Worm (Caenorhabditis elegans) whole organism, L4/young adult: ENCODE data around the gene snn-1.

Experiments
- W03F9.2 ChIP-seq: fragments of 150-350 bp; optimal IDR thresholded peaks from 2 replicates; lab custom pipeline; 2014; ENCODE audit warnings: missing biosample characterization, missing genetic modification characterization
- dao-5 ChIP-seq: sonication (generic microtip); optimal IDR thresholded peaks from 2 replicates; lab custom pipeline; 2016; ENCODE audit warnings: missing genotype, missing genetic modification characterization, moderate library complexity, missing compliant biosample characterization
- him-1 ChIP-seq: sonication (generic microtip); optimal IDR thresholded peaks from 2 replicates; lab custom pipeline; 2016; ENCODE audit warnings: missing genotype, missing genetic modification reagents, missing genetic modification characterization, missing compliant biosample characterization

Gene snn-1

DNA sequence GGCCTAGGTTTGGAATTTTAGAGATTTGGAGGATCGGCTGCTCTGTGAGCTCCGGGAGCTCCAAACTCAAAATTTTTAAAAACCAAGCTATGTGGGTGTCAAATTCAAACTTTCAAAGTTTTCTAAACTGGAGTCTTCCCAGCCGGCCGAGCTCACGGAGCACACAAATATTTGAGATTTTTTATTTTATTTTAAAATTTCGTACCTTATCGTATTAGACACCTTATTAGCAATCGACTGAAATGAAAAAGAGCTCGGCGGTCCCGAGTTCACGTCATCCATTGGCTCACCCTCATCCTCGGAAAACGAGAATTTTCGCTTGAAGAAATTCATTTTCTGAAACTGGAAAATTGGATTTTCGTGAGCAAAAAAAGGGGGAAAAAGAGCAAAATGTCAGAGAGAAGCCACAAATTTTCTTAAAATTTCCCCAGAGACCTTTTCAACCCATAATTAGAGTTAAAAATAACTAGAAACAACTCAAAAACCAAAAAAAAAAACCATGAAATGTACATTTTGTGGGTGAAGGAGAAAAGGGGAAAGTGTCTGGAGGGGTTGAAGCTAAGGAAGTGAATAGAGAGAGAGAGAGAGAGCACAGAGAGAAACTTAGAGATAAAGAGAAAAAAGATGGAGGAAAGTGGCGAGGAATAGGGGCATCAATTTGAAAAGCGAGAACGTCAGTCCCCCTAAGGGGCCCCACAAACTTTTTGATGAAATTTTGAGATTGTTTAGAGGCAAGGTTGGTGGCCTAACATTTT lies at the start of gene snn-1:
TSS of gene snn-1 (minus strand) at position 355 of the 755 bp plus-strand sequence.
- no peak for TF ChIP-seq W03F9.2 (tag; lab: Kevin White, UChicago)
- no peak for TF ChIP-seq him-1 (tag; lab: Kevin White, UChicago)
- TF ChIP-seq dao-5 (tag; lab: Kevin White, UChicago) = no peak

ce11 chrIV:1862655-1863054 lies 47.7 kb upstream of the snn-1 start:
- TF ChIP-seq him-1 (tag; lab: Kevin White, UChicago) = no peak
- no peak for TF ChIP-seq W03F9.2 (tag; lab: Kevin White, UChicago)
- TF ChIP-seq dao-5 (tag; lab: Kevin White, UChicago) = no peak

ce11 chrIV:1860965-1861364 lies 46.0 kb upstream of the snn-1 start:
- TF ChIP-seq dao-5 (tag; lab: Kevin White, UChicago) = no peak

ce11 chrIV:1859365-1859982 lies 44.6 kb upstream of the snn-1 start:
- TF ChIP-seq him-1 (tag; lab: Kevin White, UChicago) (no peak), W03F9.2 (tag; lab: Kevin White, UChicago) (no peak), dao-5 (tag; lab: Kevin White, UChicago) (no peak)

DNA sequence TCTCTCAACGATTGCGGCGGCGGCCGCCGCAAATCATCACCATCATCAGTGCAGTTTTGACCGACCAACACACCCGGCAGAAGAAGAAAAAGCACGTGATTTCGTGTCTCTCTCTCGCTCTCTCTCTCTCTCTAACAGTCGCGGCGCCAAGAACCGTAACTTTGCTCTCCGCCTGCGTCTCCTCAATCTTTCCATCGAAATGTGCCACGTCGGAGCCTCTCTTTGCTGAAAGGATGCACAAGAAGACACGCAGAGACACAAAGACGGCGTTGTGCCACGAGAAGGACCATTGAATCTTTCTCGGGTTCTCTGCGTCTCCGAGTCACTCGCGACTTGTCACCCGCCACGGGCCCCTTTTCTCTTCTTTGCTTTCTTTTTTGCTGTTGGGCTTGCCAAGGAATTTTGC lies 43.0 kb upstream of the snn-1 start:
- peak; percentile 56 for TF ChIP-seq him-1 (tag; lab: Kevin White, UChicago)
- no peak for TF ChIP-seq W03F9.2 (tag; lab: Kevin White, UChicago)
- no peak for TF ChIP-seq dao-5 (tag; lab: Kevin White, UChicago)

DNA sequence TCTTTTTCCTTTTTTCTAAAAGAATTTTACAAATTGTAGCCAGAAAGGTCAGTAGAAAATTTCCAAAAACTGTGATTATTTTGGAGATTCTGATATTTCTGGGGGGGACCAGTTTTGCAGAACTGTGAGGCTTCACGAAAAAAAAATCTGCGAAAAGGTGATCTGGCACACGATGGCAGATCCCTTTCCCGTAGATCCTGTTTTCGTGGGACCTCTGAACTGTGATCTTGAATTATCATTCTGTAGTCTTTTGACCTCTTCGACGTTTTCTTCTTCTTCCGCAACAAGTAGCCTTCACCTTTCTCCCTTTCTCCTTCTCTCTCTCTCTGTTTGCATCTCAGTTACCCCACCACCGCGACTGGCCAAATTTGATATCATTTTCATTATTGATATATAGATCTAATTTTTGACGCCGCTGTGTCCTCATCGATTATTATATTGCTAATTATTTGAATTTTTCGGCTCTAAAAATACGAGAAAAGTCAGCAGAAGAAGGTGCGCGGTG lies 39.1 kb upstream of the snn-1 start:
- TF ChIP-seq him-1 (tag; lab: Kevin White, UChicago) (no peak), dao-5 (tag; lab: Kevin White, UChicago) (no peak), W03F9.2 (tag; lab: Kevin White, UChicago) (no peak)

DNA sequence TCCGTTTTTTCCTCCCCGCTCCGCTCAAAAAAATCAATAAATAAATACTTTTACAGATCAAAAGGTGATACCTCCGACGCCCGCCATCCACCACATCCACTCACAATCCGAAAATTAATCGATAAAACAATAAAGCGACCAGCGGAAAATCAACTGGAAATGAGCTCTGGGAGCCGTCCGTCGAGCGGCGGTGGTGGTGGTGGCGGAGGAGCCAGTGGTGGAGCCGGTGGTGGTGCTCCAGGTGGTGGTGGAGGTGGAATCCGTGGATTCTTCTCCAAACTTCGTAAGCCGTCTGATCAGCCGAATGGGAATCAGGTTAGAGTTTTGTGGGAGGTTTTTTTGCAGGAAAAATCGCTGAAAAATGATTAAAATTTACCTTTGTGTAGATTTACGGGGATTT lies 33.0 kb upstream of the snn-1 start, which contains the start of gene egl-4:
TSS of gene egl-4 (plus strand) at position 160 of the 400 bp plus-strand sequence.
- TF ChIP-seq W03F9.2 (tag; lab: Kevin White, UChicago) = no peak
- TF ChIP-seq him-1 (tag; lab: Kevin White, UChicago) = no peak
- no peak for TF ChIP-seq dao-5 (tag; lab: Kevin White, UChicago)

DNA sequence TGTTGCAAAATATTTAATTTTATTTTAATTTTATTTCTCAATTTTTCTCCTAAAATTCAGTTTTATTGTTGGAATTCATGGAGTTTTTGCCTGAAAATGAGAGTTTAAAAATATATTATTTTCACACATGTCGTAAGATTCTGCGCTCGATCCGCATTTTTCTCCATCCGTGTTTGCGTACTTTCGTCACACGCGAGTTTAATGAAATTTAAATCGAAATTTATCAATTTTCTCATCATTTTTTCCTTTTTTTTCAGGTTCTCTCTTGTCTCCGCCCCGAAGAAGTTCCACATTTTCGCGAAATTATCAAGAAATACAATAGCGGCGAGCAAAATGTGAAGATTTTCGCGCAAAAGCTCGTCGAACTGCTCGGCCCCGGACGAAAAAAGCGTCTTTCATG lies 31.5 kb upstream of the snn-1 start:
- TF ChIP-seq him-1 (tag; lab: Kevin White, UChicago) (no peak), W03F9.2 (tag; lab: Kevin White, UChicago) (no peak), dao-5 (tag; lab: Kevin White, UChicago) (no peak)

DNA sequence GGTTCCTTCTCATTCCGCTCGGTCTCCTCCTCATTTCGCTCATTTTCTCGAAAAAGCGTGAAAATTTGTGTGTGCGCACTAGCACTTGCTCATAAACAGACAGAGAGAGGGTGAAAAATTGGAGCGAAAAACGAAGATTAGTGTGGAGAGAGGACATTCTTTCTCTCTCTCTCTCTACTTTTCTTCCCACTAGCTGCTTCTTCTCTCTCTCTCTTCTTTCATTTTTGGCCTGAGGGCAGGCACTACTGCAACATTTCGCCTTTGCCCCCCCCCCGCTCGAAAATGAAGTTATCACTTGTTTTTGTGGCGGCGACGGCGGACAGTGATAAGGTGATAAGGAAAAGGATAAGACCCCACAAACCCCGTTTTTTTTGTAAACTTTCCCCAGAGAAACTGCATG lies 30.1 kb upstream of the snn-1 start:
- TF ChIP-seq W03F9.2 (tag; lab: Kevin White, UChicago) (no peak), him-1 (tag; lab: Kevin White, UChicago) (peak; percentile 48), dao-5 (tag; lab: Kevin White, UChicago) (no peak)

DNA sequence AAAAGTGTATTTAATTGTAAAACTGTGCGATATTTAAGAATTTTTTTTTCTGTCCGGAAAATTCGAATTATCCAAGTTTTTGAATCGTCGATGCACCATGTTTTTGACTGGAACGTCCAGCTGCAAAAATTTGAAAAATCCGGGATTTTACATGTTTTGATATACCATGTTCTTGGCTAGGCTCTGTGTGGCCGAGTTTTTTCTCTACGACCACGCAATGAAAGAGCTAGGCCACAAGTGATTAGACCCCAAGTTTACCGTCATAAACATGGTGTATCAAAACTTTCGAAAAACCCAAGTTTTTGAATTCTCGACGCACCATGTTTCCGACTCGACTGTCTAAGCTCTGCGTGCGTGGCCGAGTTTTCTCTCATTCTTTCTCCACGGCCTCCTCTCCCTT lies 29.7 kb upstream of the snn-1 start:
- no peak for TF ChIP-seq W03F9.2 (tag; lab: Kevin White, UChicago)
- no peak for TF ChIP-seq him-1 (tag; lab: Kevin White, UChicago)
- no peak for TF ChIP-seq dao-5 (tag; lab: Kevin White, UChicago)

DNA sequence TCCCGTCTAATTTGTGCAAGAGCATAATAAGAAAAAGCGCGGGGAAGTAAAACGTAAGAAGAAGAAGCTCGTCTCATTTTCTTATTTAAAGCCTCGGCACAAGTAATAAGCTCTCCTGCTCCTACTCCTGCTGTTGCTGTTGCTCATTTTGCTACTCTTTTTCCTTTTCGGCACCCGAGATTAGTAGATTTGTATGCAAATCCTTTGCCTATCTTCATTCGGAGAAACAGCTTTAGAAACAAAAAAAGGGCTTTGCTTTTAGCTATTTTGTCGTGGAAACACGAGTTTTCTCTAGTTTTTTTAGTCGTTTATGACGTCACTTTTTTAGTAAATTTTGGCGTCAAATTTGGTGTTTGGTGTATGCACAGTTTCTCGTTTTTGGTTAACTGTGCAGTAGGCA lies 28.7 kb upstream of the snn-1 start:
- TF ChIP-seq dao-5 (tag; lab: Kevin White, UChicago) (no peak), him-1 (tag; lab: Kevin White, UChicago) (no peak), W03F9.2 (tag; lab: Kevin White, UChicago) (no peak)

- TF ChIP-seq him-1 (tag; lab: Kevin White, UChicago) (no peak), W03F9.2 (tag; lab: Kevin White, UChicago) (no peak), dao-5 (tag; lab: Kevin White, UChicago) (no peak)
Measured at ce11 chrIV:1842314-1842713, 27.4 kb upstream of the snn-1 start.

DNA sequence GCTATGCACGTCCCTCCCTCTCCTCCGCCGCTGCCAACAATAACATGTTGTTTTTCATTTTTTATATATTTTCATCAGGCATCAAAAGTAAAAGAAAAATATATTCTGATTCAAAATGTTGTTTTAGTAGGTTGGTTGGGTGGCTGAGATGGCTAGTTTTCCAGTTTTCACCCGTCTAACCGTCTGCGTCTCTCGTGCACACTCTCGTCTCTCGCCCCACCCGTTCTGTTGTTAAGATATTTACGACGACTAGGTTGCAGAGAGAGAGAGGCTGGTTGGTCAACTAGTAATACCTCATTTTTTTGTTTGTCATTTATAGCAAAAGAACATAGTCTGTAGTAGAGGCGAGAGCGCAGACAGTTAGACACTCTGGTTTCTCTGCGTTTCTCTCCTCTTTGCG lies 23.7 kb upstream of the snn-1 start:
- TF ChIP-seq dao-5 (tag; lab: Kevin White, UChicago) = no peak
- no peak for TF ChIP-seq him-1 (tag; lab: Kevin White, UChicago)
- no peak for TF ChIP-seq W03F9.2 (tag; lab: Kevin White, UChicago)
